Worm (Caenorhabditis elegans) whole organism, young adult: Measurements from ENCODE around the gene zig-11.
A peak's percentile ranks its signal among the peaks of the same experiment; 100 is the strongest.

Experiments
- B0019.2 ChIP-seq: fragments of 200-800 bp; sonication (Bioruptor generic); conservative IDR thresholded peaks from 2 replicates; pipeline ENCODE4 v1.3.6; 2022; ENCODE audit warnings: missing genetic modification reagents, missing genetic modification characterization, missing compliant biosample characterization
- C06A6.2 ChIP-seq: fragments of 200-800 bp; sonication (Bioruptor generic); conservative IDR thresholded peaks from 2 replicates; pipeline ENCODE4 v1.3.6; 2022; ENCODE audit warnings: missing genetic modification characterization, missing compliant biosample characterization
- C17E4.6 ChIP-seq: fragments of 200-800 bp; sonication (Bioruptor generic); IDR thresholded peaks from 2 replicates; pipeline ENCODE4 v1.3.6; 2022; ENCODE audit warnings: missing genetic modification reagents, missing genetic modification characterization, missing compliant biosample characterization
- D2030.7 ChIP-seq: fragments of 200-800 bp; sonication (Bioruptor generic); IDR thresholded peaks from 2 replicates; pipeline ENCODE4 v1.3.6; 2022; ENCODE audit warnings: missing genetic modification reagents, missing genetic modification characterization, missing compliant biosample characterization
- F10E7.11 ChIP-seq: sonication (generic microtip); optimal IDR thresholded peaks from 2 replicates; lab custom pipeline; 2017; ENCODE audit warnings: mild to moderate bottlenecking, missing genetic modification characterization, moderate library complexity, missing compliant biosample characterization
- F37B4.10 ChIP-seq: fragments of 200-800 bp; sonication (Bioruptor generic); IDR thresholded peaks from 2 replicates; pipeline ENCODE4 v1.3.6; 2022; ENCODE audit warnings: missing genetic modification characterization, missing compliant biosample characterization
- F49E8.2 ChIP-seq: sonication (generic microtip); optimal IDR thresholded peaks from 3 replicates; lab custom pipeline; 2017; ENCODE audit warnings: missing genetic modification characterization, mild to moderate bottlenecking, missing compliant biosample characterization, antibody characterized with exemption, moderate library complexity; ENCODE audit not compliant: insufficient read depth
- F52B5.7 ChIP-seq: sonication (generic microtip); optimal IDR thresholded peaks from 2 replicates; lab custom pipeline; 2016; ENCODE audit warnings: mild to moderate bottlenecking, missing genetic modification characterization, missing compliant biosample characterization
- K11D2.4 ChIP-seq: fragments of 200-800 bp; sonication (Bioruptor generic); IDR thresholded peaks from 2 replicates; pipeline ENCODE4 v1.3.6; 2022; ENCODE audit warnings: missing genetic modification reagents, missing genetic modification characterization, missing compliant biosample characterization
- T07F8.4 ChIP-seq: sonication (generic microtip); optimal IDR thresholded peaks from 2 replicates; lab custom pipeline; 2016; ENCODE audit warnings: mild to moderate bottlenecking, missing genetic modification characterization, moderate library complexity, missing compliant biosample characterization
- akir-1 ChIP-seq: fragments of 200-800 bp; sonication (Bioruptor generic); optimal IDR thresholded peaks from 2 replicates; lab custom pipeline; 2018; ENCODE audit warnings: mild to moderate bottlenecking, missing genetic modification characterization, moderate library complexity, missing compliant biosample characterization
- aptf-2 ChIP-seq: fragments of 200-800 bp; sonication (Bioruptor generic); conservative IDR thresholded peaks from 2 replicates; pipeline ENCODE4 v1.3.6; 2022; ENCODE audit warnings: missing genetic modification reagents, missing genetic modification characterization, missing compliant biosample characterization
- athp-1 ChIP-seq: sonication (generic microtip); optimal IDR thresholded peaks from 2 replicates; lab custom pipeline; 2017; ENCODE audit warnings: mild to moderate bottlenecking, missing genetic modification characterization, missing compliant biosample characterization
- ccch-3 ChIP-seq: fragments of 200-800 bp; sonication (Bioruptor generic); optimal IDR thresholded peaks from 2 replicates; lab custom pipeline; 2018; ENCODE audit warnings: mild to moderate bottlenecking, missing genetic modification characterization, missing compliant biosample characterization
- ceh-91 ChIP-seq: fragments of 200-800 bp; sonication (Bioruptor generic); IDR thresholded peaks from 2 replicates; pipeline ENCODE4 v1.3.6; 2022; ENCODE audit warnings: missing genetic modification reagents, missing genetic modification characterization, missing compliant biosample characterization
- dpff-1 ChIP-seq: sonication (generic microtip); optimal IDR thresholded peaks from 2 replicates; lab custom pipeline; 2017; ENCODE audit warnings: mild to moderate bottlenecking, missing genetic modification characterization, missing compliant biosample characterization
- him-1 ChIP-seq: sonication (generic microtip); optimal IDR thresholded peaks from 2 replicates; lab custom pipeline; 2016; ENCODE audit warnings: missing genotype, missing genetic modification reagents, missing genetic modification characterization, missing compliant biosample characterization
- hmg-1.2 ChIP-seq: fragments of 200-800 bp; sonication (Bioruptor generic); IDR thresholded peaks from 2 replicates; pipeline ENCODE4 v1.3.6; 2022; ENCODE audit warnings: missing genetic modification reagents, missing genetic modification characterization, missing compliant biosample characterization
- hrde-1 ChIP-seq: sonication (generic microtip); optimal IDR thresholded peaks from 2 replicates; lab custom pipeline; 2016; ENCODE audit warnings: missing genetic modification characterization, mild to moderate bottlenecking, missing compliant biosample characterization, moderate library complexity, missing genotype, missing genetic modification reagents, borderline replicate concordance
- lin-35 ChIP-seq, 3 experiments: fragments of 150-350 bp in 2 of 3; sonication (generic microtip) in 1 of 3; optimal IDR thresholded peaks; 2 replicates each; lab custom pipeline; 2014 to 2018; ENCODE audit warnings: missing biosample characterization in 3 of 3, missing genetic modification characterization in 3 of 3, missing genetic modification reagents in 3 of 3
- lsl-1 ChIP-seq: fragments of 200-800 bp; sonication (Bioruptor generic); optimal IDR thresholded peaks from 2 replicates; lab custom pipeline; 2018; ENCODE audit warnings: mild to moderate bottlenecking, missing genetic modification characterization, moderate library complexity, missing compliant biosample characterization
- nfya-1 ChIP-seq: sonication (generic microtip); optimal IDR thresholded peaks from 2 replicates; lab custom pipeline; 2017; ENCODE audit warnings: antibody characterized with exemption, missing compliant biosample characterization, missing genetic modification characterization, borderline replicate concordance; ENCODE audit not compliant: insufficient read depth
- nhr-120 ChIP-seq: fragments of 200-800 bp; sonication (Bioruptor generic); IDR thresholded peaks from 2 replicates; pipeline ENCODE4 v1.3.6; 2022; ENCODE audit warnings: missing genetic modification characterization, missing compliant biosample characterization
- nhr-27 ChIP-seq: fragments of 200-800 bp; sonication (Bioruptor generic); optimal IDR thresholded peaks from 2 replicates; lab custom pipeline; 2018; ENCODE audit warnings: mild to moderate bottlenecking, missing genetic modification characterization, moderate library complexity, missing compliant biosample characterization
- pha-4 ChIP-seq: fragments of 150-350 bp; sonication (generic microtip); optimal IDR thresholded peaks from 2 replicates; lab custom pipeline; 2014; ENCODE audit warnings: missing biosample characterization, missing genetic modification reagents, missing genetic modification characterization
- repo-1 ChIP-seq: sonication (generic microtip); optimal IDR thresholded peaks from 2 replicates; lab custom pipeline; 2017; ENCODE audit warnings: mild to moderate bottlenecking, missing genetic modification characterization, missing compliant biosample characterization
- sdz-38 ChIP-seq: sonication (generic microtip); optimal IDR thresholded peaks from 2 replicates; lab custom pipeline; 2016; ENCODE audit warnings: missing genotype, missing genetic modification characterization, missing compliant biosample characterization
- unc-62 ChIP-seq: fragments of 150-350 bp; optimal IDR thresholded peaks from 2 replicates; lab custom pipeline; 2014; ENCODE audit warnings: missing biosample characterization, missing genetic modification reagents, missing genetic modification characterization
- xnd-1 ChIP-seq: sonication (generic microtip); optimal IDR thresholded peaks from 2 replicates; lab custom pipeline; 2016; ENCODE audit warnings: missing genotype, missing genetic modification reagents, missing genetic modification characterization, missing compliant biosample characterization
- zfh-2 ChIP-seq: fragments of 200-800 bp; sonication (Bioruptor generic); conservative IDR thresholded peaks from 2 replicates; pipeline ENCODE4 v1.3.6; 2022; ENCODE audit warnings: missing genetic modification reagents, missing genetic modification characterization, missing compliant biosample characterization
- zim-3 ChIP-seq: sonication (generic microtip); optimal IDR thresholded peaks from 2 replicates; lab custom pipeline; 2017; ENCODE audit warnings: mild to moderate bottlenecking, missing genetic modification characterization, moderate library complexity, missing compliant biosample characterization
- ztf-26 ChIP-seq: sonication (generic microtip); optimal IDR thresholded peaks from 2 replicates; lab custom pipeline; 2017; ENCODE audit warnings: missing genetic modification characterization, missing compliant biosample characterization
- ztf-28 ChIP-seq: fragments of 200-800 bp; sonication (Bioruptor generic); IDR thresholded peaks from 2 replicates; pipeline ENCODE4 v1.3.6; 2022; ENCODE audit warnings: missing genetic modification reagents, missing genetic modification characterization, missing compliant biosample characterization
- ztf-3 ChIP-seq: fragments of 200-800 bp; sonication (Bioruptor generic); optimal IDR thresholded peaks from 2 replicates; lab custom pipeline; 2018; ENCODE audit warnings: mild to moderate bottlenecking, missing genetic modification characterization, missing compliant biosample characterization

The zig-11 gene

ce11 chrV:1862954-1863353 lies 29.8 kb downstream of the zig-11 start:
- TF ChIP-seq athp-1 (peak; percentile 6), pha-4 (tag; lab: Kevin White, UChicago) (no peak), lsl-1 (GFP tag; lab: Kevin White, UChicago) (no peak)

ce11 chrV:1857840-1858239 lies 34.9 kb downstream of the zig-11 start:
- TF ChIP-seq ztf-3 (GFP tag; lab: Kevin White, UChicago) (no peak), nfya-1 (tag; lab: Kevin White, UChicago) (no peak), aptf-2 (GFP tag; lab: Robert Waterston, UW) (no peak), repo-1 (no peak), C17E4.6 (GFP tag; lab: Robert Waterston, UW) (no peak), B0019.2 (GFP tag; lab: Robert Waterston, UW) (no peak), akir-1 (GFP tag; lab: Kevin White, UChicago) (no peak), lin-35 (GFP tag; optimal IDR thresholded peaks at IDR 0.05; lab: Kevin White, UChicago) (no peak), xnd-1 (tag; lab: Kevin White, UChicago) (no peak), dpff-1 (tag; lab: Kevin White, UChicago) (no peak), D2030.7 (GFP tag; lab: Robert Waterston, UW) (no peak)

- TF ChIP-seq ceh-91 (GFP tag; lab: Robert Waterston, UW) = no peak
- TF ChIP-seq ccch-3 (GFP tag; lab: Kevin White, UChicago) = no peak
- TF ChIP-seq nhr-120 (GFP tag; lab: Robert Waterston, UW) = no peak
- TF ChIP-seq dpff-1 (tag; lab: Kevin White, UChicago) = no peak
- no peak for TF ChIP-seq him-1 (tag; lab: Kevin White, UChicago)
- no peak for TF ChIP-seq C06A6.2
- no peak for TF ChIP-seq zfh-2 (GFP tag; lab: Robert Waterston, UW)
- no peak for TF ChIP-seq unc-62
- TF ChIP-seq F49E8.2 = no peak
- no peak for TF ChIP-seq K11D2.4 (GFP tag; lab: Robert Waterston, UW)
- TF ChIP-seq F10E7.11 (tag; lab: Kevin White, UChicago) = no peak
- TF ChIP-seq F37B4.10 (GFP tag; lab: Robert Waterston, UW) = no peak
- TF ChIP-seq ztf-28 (GFP tag; lab: Robert Waterston, UW) = no peak
These were observed 36.6 kb downstream of the zig-11 start, which contains the start of gene T10B5.10 for ce11 chrV:1856176-1856575. Gene T10B5.10, minus strand, starts transcription at chrV:1856276.

ce11 chrV:1855087-1855486 lies 37.7 kb downstream of the zig-11 start:
- no peak for TF ChIP-seq hrde-1 (tag; lab: Kevin White, UChicago)
- peak; percentile 18; the same call in 1 of the 2 replicates for TF ChIP-seq hmg-1.2 (GFP tag; lab: Robert Waterston, UW)
- TF ChIP-seq zim-3 (tag; lab: Kevin White, UChicago) = no peak
- TF ChIP-seq T07F8.4 (tag; lab: Kevin White, UChicago) = no peak
- no peak for TF ChIP-seq ztf-26 (tag; lab: Kevin White, UChicago)
- no peak for TF ChIP-seq nhr-27 (tag; lab: Kevin White, UChicago)
- no peak for TF ChIP-seq F52B5.7 (tag; lab: Kevin White, UChicago)
- no peak for TF ChIP-seq sdz-38 (tag; lab: Kevin White, UChicago)
- no peak for TF ChIP-seq repo-1
- TF ChIP-seq, all 124 proteins: peak for 1
